Fruit fly (Drosophila melanogaster) whole organism, pupa: ENCODE results near the gene Meics.

Source experiments
- CG10348 ChIP-seq: fragments of 200-800 bp; sonication (Bioruptor generic); IDR thresholded peaks from 2 replicates; pipeline ENCODE4 v1.3.6; 2022; ENCODE audit warnings: missing biosample characterization, missing genetic modification characterization
- CG14655 ChIP-seq: fragments of 200-800 bp; sonication (Bioruptor generic); optimal IDR thresholded peaks from 3 replicates; lab custom pipeline; 2017; ENCODE audit warnings: mild to moderate bottlenecking, missing biosample characterization, missing genetic modification reagents, missing genetic modification characterization
- CG15710 ChIP-seq: fragments of 200-800 bp; sonication (Bioruptor generic); optimal IDR thresholded peaks from 2 replicates; lab custom pipeline; 2018; ENCODE audit warnings: missing biosample characterization, mild to moderate bottlenecking, missing genetic modification characterization, moderate library complexity
- CG34367 ChIP-seq: fragments of 200-800 bp; sonication (Bioruptor generic); optimal IDR thresholded peaks from 2 replicates; lab custom pipeline; 2018; ENCODE audit warnings: missing biosample characterization, mild to moderate bottlenecking, missing genetic modification characterization
- CG4496 ChIP-seq: fragments of 200-800 bp; sonication (Bioruptor generic); IDR thresholded peaks from 3 replicates; pipeline ENCODE4 v1.3.6; 2022; ENCODE audit warnings: missing biosample characterization, missing genetic modification characterization
- CG8159 ChIP-seq: fragments of 200-800 bp; sonication (Bioruptor generic); optimal IDR thresholded peaks from 3 replicates; lab custom pipeline; 2018; ENCODE audit warnings: missing biosample characterization, mild to moderate bottlenecking, missing genetic modification characterization, moderate library complexity
- CG8301 ChIP-seq: fragments of 200-800 bp; sonication (Bioruptor generic); optimal IDR thresholded peaks from 2 replicates; lab custom pipeline; 2018; ENCODE audit warnings: missing biosample characterization, mild to moderate bottlenecking, missing genetic modification characterization
- CG9948 ChIP-seq: fragments of 200-800 bp; sonication (Bioruptor generic); optimal IDR thresholded peaks from 2 replicates; lab custom pipeline; 2018; ENCODE audit warnings: missing biosample characterization, mild to moderate bottlenecking, missing genetic modification characterization, moderate library complexity
- Snoo ChIP-seq: fragments of 200-800 bp; sonication (Bioruptor generic); optimal IDR thresholded peaks from 3 replicates; lab custom pipeline; 2017; ENCODE audit warnings: missing biosample characterization, mild to moderate bottlenecking, missing genetic modification characterization, inconsistent platforms
- gl ChIP-seq: fragments of 200-800 bp; sonication (Bioruptor generic); optimal IDR thresholded peaks from 2 replicates; lab custom pipeline; 2018; ENCODE audit warnings: missing biosample characterization, mild to moderate bottlenecking, missing genetic modification characterization
- rn ChIP-seq: fragments of 200-800 bp; sonication (Bioruptor generic); IDR thresholded peaks from 2 replicates; pipeline ENCODE4 v1.3.6; 2022; ENCODE audit warnings: missing biosample characterization, missing genetic modification characterization

DNA sequence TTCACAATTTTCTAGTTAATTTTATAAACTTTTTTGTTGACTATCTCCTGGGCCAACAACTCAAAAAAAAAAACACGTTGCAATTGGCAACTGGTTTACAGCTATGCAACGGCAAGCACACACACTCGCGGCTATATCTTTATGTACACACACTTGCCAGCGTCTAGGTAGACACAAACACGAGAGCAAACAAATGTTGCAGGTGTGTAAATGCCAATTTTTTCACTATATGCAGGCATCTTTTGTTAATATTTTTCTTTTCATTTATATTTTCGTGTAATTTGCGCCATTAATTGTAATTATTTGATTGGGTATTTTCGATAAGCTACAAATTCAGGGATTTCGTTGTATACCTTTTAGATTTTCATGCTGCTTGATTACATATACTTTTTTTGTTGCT, 39.9 kb downstream of the Meics start:
- no peak for TF ChIP-seq CG8301
- no peak for TF ChIP-seq Snoo
- TF ChIP-seq rn (GFP tag; lab: Robert Waterston, UW), result no peak
- TF ChIP-seq CG14655 (GFP tag; lab: Kevin White, UChicago), result no peak
- no peak for TF ChIP-seq CG8159 (tag; lab: Kevin White, UChicago)
- TF ChIP-seq CG15710 (tag; lab: Kevin White, UChicago), result no peak
- TF ChIP-seq gl (tag; lab: Kevin White, UChicago), result no peak
- TF ChIP-seq CG4496 (GFP tag; lab: Robert Waterston, UW), result no peak
- no peak for TF ChIP-seq CG10348 (GFP tag; lab: Robert Waterston, UW)
- TF ChIP-seq CG9948 (tag; lab: Kevin White, UChicago), result no peak
- TF ChIP-seq CG34367 (tag; lab: Kevin White, UChicago), result no peak
